Fruit fly (Drosophila melanogaster): ENCODE measurements around the gene snsl.

Gene snsl

DNA sequence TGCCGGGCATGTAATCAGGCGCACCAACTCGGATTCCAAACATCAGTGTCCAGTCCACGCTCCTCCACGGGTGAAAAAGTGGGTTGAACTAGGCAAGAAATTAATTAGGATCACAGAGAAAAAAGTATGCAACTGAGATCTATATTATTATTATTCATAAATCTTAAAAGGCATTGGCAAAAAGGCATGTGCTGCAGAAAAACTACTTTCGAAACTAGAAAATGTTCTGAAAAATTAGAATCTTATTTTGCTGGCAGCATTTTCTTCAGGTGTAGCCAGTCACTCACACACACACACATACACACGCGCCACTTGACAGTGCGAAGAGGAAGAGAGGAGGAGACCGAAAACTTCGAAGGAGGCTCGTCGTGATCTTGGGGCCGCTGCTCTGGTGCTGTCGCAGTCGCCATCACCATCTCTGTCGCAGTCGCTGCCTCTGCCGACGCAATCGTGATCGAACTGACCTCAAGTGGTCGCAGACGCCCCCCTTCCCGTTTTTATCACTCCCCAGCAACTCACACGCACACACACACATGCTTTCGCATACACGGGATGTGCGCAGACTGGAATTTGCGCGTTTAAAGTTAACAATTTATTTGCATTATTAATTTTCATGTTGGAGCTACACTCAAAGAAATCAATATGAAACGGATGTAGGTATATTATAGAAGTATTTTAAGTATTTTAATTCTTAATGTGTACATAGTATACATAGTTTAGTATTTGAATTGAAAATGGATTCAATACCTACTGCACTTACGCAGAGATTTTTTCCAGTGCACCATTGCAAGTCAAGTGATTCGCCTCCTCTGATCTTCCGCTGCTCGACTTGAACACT lies 19.0 kb downstream of the snsl start (continued):
- peak; percentile 32 for TF ChIP-seq CG15011 (GFP tag; optimal IDR thresholded peaks at IDR 0.05)
- TF ChIP-seq CG13775 (GFP tag; optimal IDR thresholded peaks at IDR 0.05): peak; percentile 37
- peak; percentile 58; the same call in 2 of the 4 replicates for TF ChIP-seq chinmo (GFP tag; IDR thresholded peaks at IDR 0.05; ENCODE audit: partially characterized antibody)
- peak; percentile 33 for TF ChIP-seq HLH54F (GFP tag; optimal IDR thresholded peaks at IDR 0.05)
- TF ChIP-seq CG18599 (GFP tag; optimal IDR thresholded peaks at IDR 0.05): peak; percentile 45
- no peak for TF ChIP-seq CG4707 (GFP tag; optimal IDR thresholded peaks at IDR 0.05)
- no peak for TF ChIP-seq nerfin-1 (tag; optimal IDR thresholded peaks at IDR 0.05)
- peak; percentile 18 for TF ChIP-seq D19B (GFP tag; optimal IDR thresholded peaks at IDR 0.05)
- TF ChIP-seq Hmr (GFP tag; optimal IDR thresholded peaks at IDR 0.05): peak; percentile 31
- no peak for TF ChIP-seq CG8281 (tag; optimal IDR thresholded peaks at IDR 0.05)
- TF ChIP-seq h (optimal IDR thresholded peaks at IDR 0.05): no peak
- TF ChIP-seq kay (GFP tag; optimal IDR thresholded peaks at IDR 0.05): no peak
- peak; percentile 36 for TF ChIP-seq CG10209 (GFP tag; optimal IDR thresholded peaks at IDR 0.05)
- peak; percentile 66 for TF ChIP-seq row (GFP tag; IDR thresholded peaks at IDR 0.05)
- no peak for TF ChIP-seq Fer2 (tag; optimal IDR thresholded peaks at IDR 0.05)
- TF ChIP-seq BEAF-32 (GFP tag; optimal IDR thresholded peaks at IDR 0.05): no peak
- no peak for TF ChIP-seq dati (GFP tag; IDR thresholded peaks at IDR 0.05)
- peak; percentile 47; the same call in 1 of the 2 replicates for TF ChIP-seq Taf1 (GFP tag; IDR thresholded peaks at IDR 0.05)
- TF ChIP-seq CG4617 (GFP tag; optimal IDR thresholded peaks at IDR 0.05; ENCODE audit: borderline replicate concordance): no peak
- TF ChIP-seq CG13424 (tag; optimal IDR thresholded peaks at IDR 0.05): peak; percentile 57
- TF ChIP-seq sens (GFP tag): peak; percentile 95
- TF ChIP-seq Hr78 (GFP tag; optimal IDR thresholded peaks at IDR 0.05): peak in 1 of 2 experiments; percentile 70
- peak; percentile 19 for TF ChIP-seq CG15479 (GFP tag; optimal IDR thresholded peaks at IDR 0.05)
- peak; percentile 56 for TF ChIP-seq az2 (GFP tag; optimal IDR thresholded peaks at IDR 0.05)
- no peak for TF ChIP-seq YL-1 (GFP tag; optimal IDR thresholded peaks at IDR 0.05)
- no peak for TF ChIP-seq CG12236 (GFP tag; optimal IDR thresholded peaks at IDR 0.05)
- TF ChIP-seq CG6854 (GFP tag; optimal IDR thresholded peaks at IDR 0.05): no peak
- no peak for TF ChIP-seq CG3407 (GFP tag; optimal IDR thresholded peaks at IDR 0.05)
- TF ChIP-seq ab (GFP tag; optimal IDR thresholded peaks at IDR 0.05): no peak
- no peak for TF ChIP-seq Hey (tag; optimal IDR thresholded peaks at IDR 0.05)
- TF ChIP-seq stwl (tag; optimal IDR thresholded peaks at IDR 0.05): peak; percentile 1
- TF ChIP-seq ind (GFP tag; optimal IDR thresholded peaks at IDR 0.05): peak; percentile 56
- peak; percentile 31 for TF ChIP-seq zen (tag; optimal IDR thresholded peaks at IDR 0.05)
- TF ChIP-seq twi (tag; optimal IDR thresholded peaks at IDR 0.05): peak; percentile 35
- peak; percentile 45; the same call in 1 of the 3 replicates for TF ChIP-seq CG6175 (GFP tag; IDR thresholded peaks at IDR 0.05)
- TF ChIP-seq CG11398 (GFP tag; optimal IDR thresholded peaks at IDR 0.05): no peak
- no peak for TF ChIP-seq NK7.1 (GFP tag; optimal IDR thresholded peaks at IDR 0.05)
- TF ChIP-seq CG17912 (GFP tag; optimal IDR thresholded peaks at IDR 0.05): no peak
- peak; percentile 38; the same call in 1 of the 2 replicates for TF ChIP-seq CG6272 (GFP tag; IDR thresholded peaks at IDR 0.05)
- peak; percentile 8 for TF ChIP-seq scrt (GFP tag; optimal IDR thresholded peaks at IDR 0.05)
- TF ChIP-seq bsh (GFP tag; optimal IDR thresholded peaks at IDR 0.05): peak; percentile 75 to 81
- peak; percentile 63 for TF ChIP-seq Awh (GFP tag; IDR thresholded peaks at IDR 0.05)
- peak; percentile 32 for TF ChIP-seq wor (GFP tag; IDR thresholded peaks at IDR 0.05)
- TF ChIP-seq bab2 (GFP tag; optimal IDR thresholded peaks at IDR 0.05): peak; percentile 31
- peak; percentile 30 for TF ChIP-seq mam (GFP tag; optimal IDR thresholded peaks at IDR 0.05)
- TF ChIP-seq CG4820 (GFP tag; optimal IDR thresholded peaks at IDR 0.05): peak; percentile 36
- no peak for TF ChIP-seq CG4328 (GFP tag; optimal IDR thresholded peaks at IDR 0.05)
- peak; percentile 59 for TF ChIP-seq CG34422 (GFP tag; IDR thresholded peaks at IDR 0.05)

Data from whole organism, embryonic.